Fruit fly (Drosophila melanogaster): ENCODE data around the gene CG32221.

Gene CG32221

dm6 chr3L:19817807-19818531 lies 16.5 kb upstream of the CG32221 start, which contains the start of the genes Fibp and Deaf1 (continued):
- peak; percentile 45; the same call in 1 of the 2 replicates for TF ChIP-seq Atf6 (GFP tag; IDR thresholded peaks at IDR 0.05)
- TF ChIP-seq Hmx (GFP tag; optimal IDR thresholded peaks at IDR 0.05): peak; percentile 64
- peak; percentile 82 for TF ChIP-seq pum (GFP tag; optimal IDR thresholded peaks at IDR 0.05)
- TF ChIP-seq slbo (GFP tag; IDR thresholded peaks at IDR 0.05): peak; percentile 87
- no peak for TF ChIP-seq Optix (GFP tag; IDR thresholded peaks at IDR 0.05)
- no peak for TF ChIP-seq dimm (GFP tag; IDR thresholded peaks at IDR 0.05)
- TF ChIP-seq jumu (GFP tag; optimal IDR thresholded peaks at IDR 0.05): peak; percentile 80
- no peak for TF ChIP-seq ac (GFP tag; optimal IDR thresholded peaks at IDR 0.05)
- TF ChIP-seq CG3726 (GFP tag; IDR thresholded peaks at IDR 0.05): no peak
- peak in 1 of 2 experiments; percentile 39 for TF ChIP-seq Dfd (GFP tag; optimal IDR thresholded peaks at IDR 0.05)
- peak; percentile 58 for TF ChIP-seq gro (GFP tag; optimal IDR thresholded peaks at IDR 0.05)
- peak; percentile 85 for TF ChIP-seq CG3847 (GFP tag; IDR thresholded peaks at IDR 0.05)
- peak; percentile 89 for TF ChIP-seq CG2129 (GFP tag; IDR thresholded peaks at IDR 0.05; ENCODE audit: partially characterized antibody)
- no peak for TF ChIP-seq lov (optimal IDR thresholded peaks at IDR 0.05)
- TF ChIP-seq lov (GFP tag; IDR thresholded peaks at IDR 0.05): 0 out of 3 replicates have a peak, but pooled peaks have one; percentile 22
- TF ChIP-seq CG10654 (GFP tag; optimal IDR thresholded peaks at IDR 0.05): peak; percentile 68
- TF ChIP-seq pb (GFP tag; optimal IDR thresholded peaks at IDR 0.05): peak; percentile 50
- peak; percentile 65 for TF ChIP-seq fd3F (GFP tag; optimal IDR thresholded peaks at IDR 0.05)
- no peak for TF ChIP-seq CG31365 (tag; optimal IDR thresholded peaks at IDR 0.05)
- TF ChIP-seq CG10565 (GFP tag; optimal IDR thresholded peaks at IDR 0.05): no peak
- TF ChIP-seq chn (GFP tag; optimal IDR thresholded peaks at IDR 0.05): peak; percentile 87
- peak; percentile 53; the same call in 2 of the 3 replicates for TF ChIP-seq zfh1 (GFP tag; IDR thresholded peaks at IDR 0.05)
- TF ChIP-seq dpn (GFP tag; optimal IDR thresholded peaks at IDR 0.05): peak; percentile 77 to 84
- TF ChIP-seq cad (GFP tag; optimal IDR thresholded peaks at IDR 0.05): no peak
- TF ChIP-seq NC2β (GFP tag; optimal IDR thresholded peaks at IDR 0.05): peak; percentile 58
- TF ChIP-seq ERR (GFP tag; optimal IDR thresholded peaks at IDR 0.05): peak; percentile 73
- TF ChIP-seq CG17359 (tag; optimal IDR thresholded peaks at IDR 0.05): peak; percentile 64
- TF ChIP-seq CG30431 (GFP tag; optimal IDR thresholded peaks at IDR 0.05): peak; percentile 46
- TF ChIP-seq peb (GFP tag; IDR thresholded peaks at IDR 0.05): no peak
- no peak for TF ChIP-seq C15 (GFP tag; IDR thresholded peaks at IDR 0.05)
- peak; percentile 24 for TF ChIP-seq Fer1 (GFP tag; optimal IDR thresholded peaks at IDR 0.05)
- TF ChIP-seq so (GFP tag; IDR thresholded peaks at IDR 0.05): no peak
- TF ChIP-seq CG8944 (GFP tag; optimal IDR thresholded peaks at IDR 0.05): peak; percentile 78
- TF ChIP-seq ranshi (GFP tag; IDR thresholded peaks at IDR 0.05): peak; percentile 39; the same call in 1 of the 2 replicates
- TF ChIP-seq CG11560 (tag; IDR thresholded peaks at IDR 0.05): no peak
- TF ChIP-seq Atf3 (GFP tag; optimal IDR thresholded peaks at IDR 0.05): peak; percentile 79
- TF ChIP-seq CG11723 (GFP tag; optimal IDR thresholded peaks at IDR 0.05): no peak
- TF ChIP-seq exex (tag; optimal IDR thresholded peaks at IDR 0.05): peak; percentile 42
- peak; percentile 86 for TF ChIP-seq CG12155 (GFP tag; optimal IDR thresholded peaks at IDR 0.05)
- TF ChIP-seq crol (GFP tag; IDR thresholded peaks at IDR 0.05): no peak
- peak; percentile 96 for TF ChIP-seq CG7963 (GFP tag; IDR thresholded peaks at IDR 0.05; ENCODE audit: partially characterized antibody)
- peak; percentile 53 for TF ChIP-seq crc (GFP tag; optimal IDR thresholded peaks at IDR 0.05)
- peak; percentile 68 for TF ChIP-seq gfzf (GFP tag; optimal IDR thresholded peaks at IDR 0.05)
- TF ChIP-seq Jarid2 (GFP tag; optimal IDR thresholded peaks at IDR 0.05): peak; percentile 32
- TF ChIP-seq lilli (GFP tag; optimal IDR thresholded peaks at IDR 0.05): peak; percentile 89
- TF ChIP-seq unpg (GFP tag; optimal IDR thresholded peaks at IDR 0.05): peak; percentile 61
- peak; percentile 66; the same call in 2 of the 3 replicates for TF ChIP-seq dysf (GFP tag; IDR thresholded peaks at IDR 0.05)
- TF ChIP-seq CG6272 (GFP tag; IDR thresholded peaks at IDR 0.05): peak; percentile 84
- peak; percentile 74 for TF ChIP-seq Fer3 (tag; optimal IDR thresholded peaks at IDR 0.05)
- peak; percentile 55 for TF ChIP-seq Mad (GFP tag; optimal IDR thresholded peaks at IDR 0.05)
- peak; percentile 48 for TF ChIP-seq CG18011 (GFP tag; optimal IDR thresholded peaks at IDR 0.05)
